Fruit fly (Drosophila melanogaster) whole organism, embryonic: ENCODE data around the gene CG14851.

Experiments
- B-H1 ChIP-seq: fragments of 200-800 bp; sonication (Bioruptor generic); IDR thresholded peaks from 3 replicates; pipeline ENCODE4 v1.3.6; 2022; ENCODE audit warnings: missing biosample characterization, missing genetic modification characterization
- CG10321 ChIP-seq: fragments of 200-800 bp; sonication (Bioruptor generic); IDR thresholded peaks from 2 replicates; pipeline ENCODE4 v1.3.6; 2022; ENCODE audit warnings: missing biosample characterization, missing genetic modification characterization
- CG1233 ChIP-seq: fragments of 200-800 bp; sonication (Bioruptor generic); optimal IDR thresholded peaks from 4 replicates; lab custom pipeline; 2018; ENCODE audit warnings: missing biosample characterization, mild to moderate bottlenecking, missing genetic modification characterization
- CG14710 ChIP-seq: fragments of 200-800 bp; sonication (Bioruptor generic); optimal IDR thresholded peaks from 3 replicates; lab custom pipeline; 2019; ENCODE audit warnings: missing biosample characterization, mild to moderate bottlenecking, missing genetic modification characterization, moderate library complexity
- CG16779 ChIP-seq: fragments of 200-800 bp; sonication (Bioruptor generic); IDR thresholded peaks from 2 replicates; pipeline ENCODE4 v1.3.6; 2022; ENCODE audit warnings: missing biosample characterization, missing genetic modification characterization
- CG18764 ChIP-seq: fragments of 200-800 bp; sonication (Bioruptor generic); optimal IDR thresholded peaks from 3 replicates; lab custom pipeline; 2016; ENCODE audit warnings: missing biosample characterization, missing genetic modification characterization
- CG3065 ChIP-seq: fragments of 200-800 bp; sonication (Bioruptor generic); optimal IDR thresholded peaks from 2 replicates; lab custom pipeline; 2016; ENCODE audit warnings: missing biosample characterization, missing genetic modification characterization
- CG31224 ChIP-seq: fragments of 200-800 bp; sonication (Bioruptor generic); IDR thresholded peaks from 2 replicates; pipeline ENCODE4 v1.3.6; 2022; ENCODE audit warnings: missing biosample characterization, missing genetic modification characterization
- CG31365 ChIP-seq: fragments of 200-800 bp; sonication (Bioruptor generic); optimal IDR thresholded peaks from 2 replicates; lab custom pipeline; 2018; ENCODE audit warnings: missing biosample characterization, mild to moderate bottlenecking, missing genetic modification characterization
- CG32532 ChIP-seq: fragments of 200-800 bp; sonication (Bioruptor generic); IDR thresholded peaks from 2 replicates; pipeline ENCODE4 v1.3.6; 2022; ENCODE audit warnings: missing biosample characterization, missing genetic modification characterization
- CG32767 ChIP-seq: fragments of 200-800 bp; sonication (Bioruptor generic); IDR thresholded peaks from 2 replicates; pipeline ENCODE4 v1.3.6; 2022; ENCODE audit warnings: missing biosample characterization, missing genetic modification characterization
- CG6272 ChIP-seq: fragments of 200-800 bp; sonication (Bioruptor generic); IDR thresholded peaks from 2 replicates; pipeline ENCODE4 v1.3.6; 2022; ENCODE audit warnings: missing biosample characterization, missing genetic modification characterization
- CG6813 ChIP-seq: fragments of 200-800 bp; sonication (Bioruptor generic); optimal IDR thresholded peaks from 2 replicates; lab custom pipeline; 2017; ENCODE audit warnings: missing biosample characterization, missing genetic modification characterization, mild to moderate bottlenecking, moderate library complexity, missing genetic modification reagents
- CG7357 ChIP-seq: fragments of 200-800 bp; sonication (Bioruptor generic); IDR thresholded peaks from 3 replicates; pipeline ENCODE4 v1.3.6; 2022; ENCODE audit warnings: missing biosample characterization, missing genetic modification characterization
- CG7928 ChIP-seq: fragments of 200-800 bp; sonication (Bioruptor generic); optimal IDR thresholded peaks from 2 replicates; lab custom pipeline; 2017; ENCODE audit warnings: missing biosample characterization, mild to moderate bottlenecking, missing genetic modification characterization
- CG8089 ChIP-seq: fragments of 200-800 bp; sonication (Bioruptor generic); optimal IDR thresholded peaks from 3 replicates; lab custom pipeline; 2016; ENCODE audit warnings: missing biosample characterization, missing genetic modification characterization
- CG8388 ChIP-seq: fragments of 200-800 bp; sonication (Bioruptor generic); optimal IDR thresholded peaks from 2 replicates; lab custom pipeline; 2019; ENCODE audit warnings: missing biosample characterization, mild to moderate bottlenecking, missing genetic modification characterization, moderate library complexity
- CG9215 ChIP-seq: fragments of 200-800 bp; sonication (Bioruptor generic); IDR thresholded peaks from 2 replicates; pipeline ENCODE4 v1.3.6; 2022; ENCODE audit warnings: missing biosample characterization, missing genetic modification characterization
- CG9797 ChIP-seq: fragments of 200-800 bp; sonication (Bioruptor generic); optimal IDR thresholded peaks from 3 replicates; lab custom pipeline; 2018; ENCODE audit warnings: missing biosample characterization, mild to moderate bottlenecking, missing genetic modification characterization
- Dfd ChIP-seq, 2 experiments: fragments of >200 bp; optimal IDR thresholded peaks; 2 replicates each; lab custom pipeline; 2017; ENCODE audit warnings: missing biosample characterization in 2 of 2, missing genetic modification characterization in 2 of 2
- Dll ChIP-seq: fragments of 200-800 bp; sonication (Bioruptor generic); IDR thresholded peaks from 4 replicates; pipeline ENCODE4 v1.3.6; 2022; ENCODE audit warnings: missing biosample characterization, missing genetic modification characterization; ENCODE audit not compliant: partially characterized antibody
- Doc3 ChIP-seq: fragments of 200-800 bp; sonication (Bioruptor generic); IDR thresholded peaks from 3 replicates; pipeline ENCODE4 v1.3.6; 2022; ENCODE audit warnings: missing biosample characterization, missing genetic modification characterization; ENCODE audit not compliant: partially characterized antibody
- Eip74EF ChIP-seq, 2 experiments: fragments of 200-800 bp in 1 of 2; fragments of >200 bp in 1 of 2; sonication (Bioruptor generic) in 1 of 2; optimal IDR thresholded peaks; 2 replicates each; lab custom pipeline; 2017 to 2019; ENCODE audit warnings: missing biosample characterization in 2 of 2, missing genetic modification characterization in 2 of 2, mild to moderate bottlenecking in 1 of 2, moderate library complexity in 1 of 2
- Hr51 ChIP-seq, 2 experiments: fragments of 200-800 bp; sonication (Bioruptor generic); optimal IDR thresholded peaks; 2 replicates in 1 of 2; 3 replicates in 1 of 2; lab custom pipeline; 2016 to 2018; ENCODE audit warnings: missing biosample characterization in 2 of 2, missing genetic modification characterization in 2 of 2, mild to moderate bottlenecking in 1 of 2, moderate library complexity in 1 of 2
- Lhr ChIP-seq: fragments of 200-800 bp; sonication (Bioruptor generic); optimal IDR thresholded peaks from 3 replicates; lab custom pipeline; 2017; ENCODE audit warnings: mild to moderate bottlenecking, missing biosample characterization, missing genetic modification reagents, missing genetic modification characterization
- Lpt ChIP-seq: fragments of >200 bp; optimal IDR thresholded peaks from 2 replicates; lab custom pipeline; 2018; ENCODE audit warnings: missing biosample characterization, missing genetic modification characterization
- Max ChIP-seq: fragments of 200-800 bp; sonication (Bioruptor generic); optimal IDR thresholded peaks from 2 replicates; lab custom pipeline; 2016; ENCODE audit warnings: missing biosample characterization, mild to moderate bottlenecking, missing genetic modification characterization
- Meics ChIP-seq: fragments of 200-800 bp; sonication (Bioruptor generic); optimal IDR thresholded peaks from 2 replicates; lab custom pipeline; 2017; ENCODE audit warnings: missing biosample characterization, mild to moderate bottlenecking, missing genetic modification characterization
- ac ChIP-seq: fragments of 200-800 bp; sonication (Bioruptor generic); optimal IDR thresholded peaks from 3 replicates; lab custom pipeline; 2017; ENCODE audit warnings: missing biosample characterization, mild to moderate bottlenecking, missing genetic modification characterization
- bowl ChIP-seq: fragments of 200-800 bp; sonication (Bioruptor generic); IDR thresholded peaks from 2 replicates; pipeline ENCODE4 v1.3.6; 2022; ENCODE audit warnings: missing biosample characterization, missing genetic modification characterization
- chn ChIP-seq: fragments of 200-800 bp; sonication (Bioruptor generic); optimal IDR thresholded peaks from 2 replicates; lab custom pipeline; 2016; ENCODE audit warnings: missing biosample characterization, missing genetic modification characterization
- croc ChIP-seq: fragments of 200-800 bp; sonication (Bioruptor generic); conservative IDR thresholded peaks from 3 replicates; pipeline ENCODE4 v1.3.6; 2022; ENCODE audit warnings: missing biosample characterization, missing genetic modification characterization
- cwo ChIP-seq: fragments of 200-800 bp; sonication (Bioruptor generic); optimal IDR thresholded peaks from 3 replicates; lab custom pipeline; 2017; ENCODE audit warnings: missing biosample characterization, missing genetic modification characterization, mild to moderate bottlenecking, moderate library complexity, missing genetic modification reagents
- dati ChIP-seq: fragments of 200-800 bp; sonication (Bioruptor generic); IDR thresholded peaks from 2 replicates; pipeline ENCODE4 v1.3.6; 2022; ENCODE audit warnings: missing biosample characterization, missing genetic modification characterization
- hbn ChIP-seq: fragments of 200-800 bp; sonication (Bioruptor generic); IDR thresholded peaks from 2 replicates; pipeline ENCODE4 v1.3.6; 2022; ENCODE audit warnings: missing biosample characterization, missing genetic modification characterization; ENCODE audit not compliant: partially characterized antibody
- kay ChIP-seq: fragments of 200-800 bp; sonication (Bioruptor generic); optimal IDR thresholded peaks from 2 replicates; lab custom pipeline; 2016; ENCODE audit warnings: missing biosample characterization, missing genetic modification characterization
- klu ChIP-seq: fragments of 200-800 bp; sonication (Bioruptor generic); IDR thresholded peaks from 2 replicates; pipeline ENCODE4 v1.3.6; 2022; ENCODE audit warnings: missing biosample characterization, missing genetic modification characterization
- lola ChIP-seq, 3 experiments: fragments of >200 bp in 2 of 3; fragments of 200-800 bp in 1 of 3; sonication (Bioruptor generic) in 1 of 3; optimal IDR thresholded peaks; 2 replicates each; lab custom pipeline; 2017 to 2019; ENCODE audit warnings: missing biosample characterization in 3 of 3, missing genetic modification characterization in 3 of 3, mild to moderate bottlenecking in 1 of 3, moderate library complexity in 1 of 3
- maf-S ChIP-seq: fragments of 200-800 bp; sonication (Bioruptor generic); optimal IDR thresholded peaks from 2 replicates; lab custom pipeline; 2016; ENCODE audit warnings: missing biosample characterization, missing genetic modification characterization
- odd ChIP-seq: fragments of 200-800 bp; sonication (Bioruptor generic); optimal IDR thresholded peaks from 2 replicates; lab custom pipeline; 2017; ENCODE audit warnings: missing biosample characterization, mild to moderate bottlenecking, missing genetic modification characterization
- pho ChIP-seq: fragments of 200-800 bp; sonication (Bioruptor generic); optimal IDR thresholded peaks from 2 replicates; lab custom pipeline; 2016; ENCODE audit warnings: missing biosample characterization, missing genetic modification characterization
- psq ChIP-seq: fragments of 200-800 bp; sonication (Bioruptor generic); optimal IDR thresholded peaks from 2 replicates; lab custom pipeline; 2017; ENCODE audit warnings: missing biosample characterization, missing genetic modification characterization
- sc ChIP-seq, 3 experiments: fragments of >200 bp in 2 of 3; fragments of 200-800 bp in 1 of 3; sonication (Bioruptor generic) in 1 of 3; optimal IDR thresholded peaks; 2 replicates in 2 of 3; 3 replicates in 1 of 3; lab custom pipeline; 2017; ENCODE audit warnings: mild to moderate bottlenecking in 1 of 3, missing biosample characterization in 1 of 3, missing genetic modification characterization in 1 of 3, missing genetic modification reagents in 1 of 3
- sd ChIP-seq: fragments of 200-800 bp; sonication (Bioruptor generic); optimal IDR thresholded peaks from 3 replicates; lab custom pipeline; 2018; ENCODE audit warnings: missing biosample characterization, mild to moderate bottlenecking, missing genetic modification characterization, moderate library complexity
- trh ChIP-seq: fragments of 200-800 bp; sonication (Bioruptor generic); optimal IDR thresholded peaks from 2 replicates; lab custom pipeline; 2016; ENCODE audit warnings: missing biosample characterization, missing genetic modification characterization
- wek ChIP-seq: fragments of 200-800 bp; sonication (Bioruptor generic); optimal IDR thresholded peaks from 3 replicates; lab custom pipeline; 2018; ENCODE audit warnings: missing biosample characterization, mild to moderate bottlenecking, missing genetic modification characterization, moderate library complexity
- zen ChIP-seq: fragments of 200-800 bp; sonication (Bioruptor generic); optimal IDR thresholded peaks from 3 replicates; lab custom pipeline; 2018; ENCODE audit warnings: missing biosample characterization, mild to moderate bottlenecking, missing genetic modification characterization, moderate library complexity

Gene CG14851

DNA sequence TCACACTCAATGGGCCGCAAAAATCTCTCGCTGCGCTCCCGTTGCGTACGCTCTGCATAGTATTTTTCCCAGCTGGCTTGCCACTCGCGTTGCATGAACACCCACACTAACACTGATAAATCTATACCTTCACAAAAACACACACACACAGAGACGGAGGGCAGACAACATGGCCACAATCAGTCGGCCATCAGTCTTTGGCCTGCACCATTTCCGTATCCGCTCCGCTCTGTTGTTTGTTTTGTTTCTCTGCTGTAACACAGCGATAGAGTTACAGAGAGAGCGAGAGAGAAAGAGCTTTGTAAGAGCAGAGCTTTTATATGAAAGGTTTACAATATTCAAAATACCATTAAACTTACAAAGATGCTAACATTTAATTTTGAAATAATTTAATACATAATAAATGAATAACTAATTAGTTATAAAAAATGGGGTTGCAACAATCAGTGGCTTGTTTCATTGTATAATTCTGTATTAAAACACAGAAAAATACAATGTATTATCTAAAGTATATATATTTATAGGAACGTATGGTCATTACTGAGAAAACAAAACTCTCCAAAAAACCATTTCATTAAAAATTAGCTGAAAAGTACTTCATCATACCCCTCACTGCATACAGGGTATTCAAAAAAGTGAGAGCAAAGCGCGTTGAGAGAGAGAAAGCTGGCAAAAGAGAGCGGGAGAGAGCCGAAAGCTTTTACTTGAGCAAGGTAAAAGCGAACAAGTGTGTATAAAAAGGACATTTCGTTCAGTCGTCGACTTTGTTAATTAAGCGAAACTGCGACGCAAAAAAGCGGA is 47.0 kb downstream of the CG14851 start, which contains the start of gene CG14853 (continued):
- TF ChIP-seq chn (GFP tag; lab: Kevin White, UChicago) (peak; percentile 14), Lpt (no peak), CG10321 (GFP tag; lab: Robert Waterston, UW) (no peak), CG9215 (peak; percentile 47), odd (GFP tag; lab: Kevin White, UChicago) (peak; percentile 79), CG16779 (GFP tag; lab: Robert Waterston, UW) (no peak), kay (peak; percentile 59), bowl (GFP tag; lab: Robert Waterston, UW) (peak; percentile 61; the same call in 1 of the 2 replicates), CG31224 (GFP tag; lab: Robert Waterston, UW) (peak; percentile 7; the same call in 1 of the 2 replicates), sd (tag; lab: Kevin White, UChicago) (no peak), Meics (GFP tag; lab: Kevin White, UChicago) (peak; percentile 77), Doc3 (GFP tag; lab: Robert Waterston, UW) (no peak), ac (GFP tag; lab: Kevin White, UChicago) (no peak), CG3065 (GFP tag; lab: Kevin White, UChicago) (peak; percentile 48), CG9797 (GFP tag; lab: Kevin White, UChicago) (peak; percentile 21), zen (tag; lab: Kevin White, UChicago) (no peak), CG31365 (peak; percentile 66), croc (GFP tag; lab: Robert Waterston, UW) (peak; percentile 66), maf-S (GFP tag; lab: Kevin White, UChicago) (no peak), Hr51 (GFP tag; optimal IDR thresholded peaks at IDR 0.05; lab: Kevin White, UChicago) (peak in 1 of 2 experiments; percentile 96), lola (GFP tag; optimal IDR thresholded peaks at IDR 0.05; lab: Kevin White, UChicago) (peak in 1 of 3 experiments; percentile 84), CG7357 (GFP tag; lab: Robert Waterston, UW) (no peak), CG8089 (GFP tag; lab: Kevin White, UChicago) (peak; percentile 56), CG1233 (peak; percentile 72), dati (GFP tag; lab: Robert Waterston, UW) (peak; percentile 43), trh (GFP tag; lab: Kevin White, UChicago) (peak; percentile 40), psq (GFP tag; lab: Kevin White, UChicago) (peak; percentile 56), hbn (GFP tag; lab: Robert Waterston, UW) (no peak), cwo (GFP tag; lab: Kevin White, UChicago) (peak; percentile 38), Max (GFP tag; lab: Kevin White, UChicago) (peak; percentile 1), CG18764 (GFP tag; lab: Kevin White, UChicago) (peak; percentile 2), CG32532 (GFP tag; lab: Robert Waterston, UW) (peak; percentile 76), sc (optimal IDR thresholded peaks at IDR 0.05; lab: Kevin White, UChicago) (no peak), sc (GFP tag; optimal IDR thresholded peaks at IDR 0.05; lab: Kevin White, UChicago) (peak; percentile 74), wek (GFP tag; lab: Kevin White, UChicago) (peak; percentile 82), pho (peak; percentile 6), CG8388 (GFP tag; lab: Kevin White, UChicago) (peak; percentile 60), CG6813 (GFP tag; lab: Kevin White, UChicago) (peak; percentile 86), CG32767 (peak; percentile 81), klu (peak; percentile 44; the same call in 1 of the 2 replicates), B-H1 (GFP tag; lab: Robert Waterston, UW) (peak; percentile 71), CG7928 (GFP tag; lab: Kevin White, UChicago) (no peak), Lhr (GFP tag; lab: Kevin White, UChicago) (peak; percentile 22), Eip74EF (GFP tag; optimal IDR thresholded peaks at IDR 0.05; lab: Kevin White, UChicago) (peak in 1 of 2 experiments; percentile 80), CG6272 (GFP tag; lab: Robert Waterston, UW) (no peak), CG14710 (tag; lab: Kevin White, UChicago) (peak; percentile 45), Dll (GFP tag; lab: Robert Waterston, UW) (no peak), Dfd (GFP tag; optimal IDR thresholded peaks at IDR 0.05; lab: Kevin White, UChicago) (no peak)
